In genomic region chr3L:15684017-15684416, dm6 we compare ENCODE assay signal across 1 fruit fly cellular context.
TF ChIP-seq lines count a peak whose summit lies in the region.

No protein-coding gene starts in this region.

TF ChIP-seq in whole organism, embryonic, 481 proteins besides CTCF, POLR2A, EP300 and RAD21 (continued from another document):
- no peak for TF ChIP-seq repo (GFP tag; optimal IDR thresholded peaks at IDR 0.05; lab: Kevin White, UChicago)
